Fruit fly (Drosophila melanogaster): ENCODE data around the gene D2hgdh.

The D2hgdh gene

dm6 chrX:2158668-2159163 lies 17.4 kb downstream of the D2hgdh start, which contains the start of gene wapl (continued):
- TF ChIP-seq bab2 (GFP tag; optimal IDR thresholded peaks at IDR 0.05) (no peak), Ada2b (GFP tag; IDR thresholded peaks at IDR 0.05) (no peak), Med (GFP tag) (peak; percentile 92), tx (GFP tag; optimal IDR thresholded peaks at IDR 0.05) (no peak), sc (optimal IDR thresholded peaks at IDR 0.05) (no peak), sc (GFP tag; optimal IDR thresholded peaks at IDR 0.05) (no peak), CG30403 (GFP tag; optimal IDR thresholded peaks at IDR 0.05) (peak; percentile 13), ERR (GFP tag; optimal IDR thresholded peaks at IDR 0.05) (peak; percentile 49), CG10321 (GFP tag; IDR thresholded peaks at IDR 0.05) (no peak; the same call in 1 of the 2 replicates), exex (tag; optimal IDR thresholded peaks at IDR 0.05) (no peak), CG14860 (GFP tag; IDR thresholded peaks at IDR 0.05; ENCODE audit: partially characterized antibody) (peak; percentile 87), ems (GFP tag; optimal IDR thresholded peaks at IDR 0.05) (peak; percentile 9), CG34376 (GFP tag; optimal IDR thresholded peaks at IDR 0.05) (no peak), ham (GFP tag; IDR thresholded peaks at IDR 0.05) (no peak), sima (GFP tag; optimal IDR thresholded peaks at IDR 0.05) (no peak), CG13894 (tag; optimal IDR thresholded peaks at IDR 0.05) (peak; percentile 8), CG12942 (GFP tag; optimal IDR thresholded peaks at IDR 0.05) (no peak), NC2β (GFP tag; optimal IDR thresholded peaks at IDR 0.05) (peak; percentile 33), CG10209 (GFP tag; optimal IDR thresholded peaks at IDR 0.05) (no peak), CG11696 (GFP tag; IDR thresholded peaks at IDR 0.05) (no peak), Mad (GFP tag; optimal IDR thresholded peaks at IDR 0.05) (peak; percentile 16), stwl (tag; optimal IDR thresholded peaks at IDR 0.05) (peak; percentile 61), pzg (GFP tag; optimal IDR thresholded peaks at IDR 0.05) (peak; percentile 95), unpg (GFP tag; optimal IDR thresholded peaks at IDR 0.05) (peak; percentile 3), MTF-1 (GFP tag; optimal IDR thresholded peaks at IDR 0.05; ENCODE audit: borderline replicate concordance) (no peak), CG10147 (GFP tag; optimal IDR thresholded peaks at IDR 0.05) (peak; percentile 25), CG4360 (GFP tag; IDR thresholded peaks at IDR 0.05) (peak; percentile 76), CG13775 (GFP tag; optimal IDR thresholded peaks at IDR 0.05) (no peak), nau (GFP tag; optimal IDR thresholded peaks at IDR 0.05) (no peak), CG17802 (tag; optimal IDR thresholded peaks at IDR 0.05) (no peak), CG4707 (GFP tag; optimal IDR thresholded peaks at IDR 0.05) (no peak), Deaf1 (tag; optimal IDR thresholded peaks at IDR 0.05) (peak; percentile 10), Antp (GFP tag; optimal IDR thresholded peaks at IDR 0.05) (peak; percentile 48), CG6791 (GFP tag; IDR thresholded peaks at IDR 0.05; ENCODE audit: partially characterized antibody) (peak; percentile 95), CrebB (tag; optimal IDR thresholded peaks at IDR 0.05) (no peak), CG6272 (GFP tag; IDR thresholded peaks at IDR 0.05) (peak; percentile 33; the same call in 1 of the 2 replicates), CG8290 (GFP tag; optimal IDR thresholded peaks at IDR 0.05) (peak; percentile 12), CG8290 (tag; optimal IDR thresholded peaks at IDR 0.05) (peak in 1 of 2 experiments; percentile 76), sqz (GFP tag; optimal IDR thresholded peaks at IDR 0.05) (no peak), CG15269 (tag; optimal IDR thresholded peaks at IDR 0.05) (no peak), amos (GFP tag; IDR thresholded peaks at IDR 0.05; ENCODE audit: partially characterized antibody) (peak; percentile 97), Sin3A (optimal IDR thresholded peaks at IDR 0.05) (peak; percentile 82), CG4820 (GFP tag; optimal IDR thresholded peaks at IDR 0.05) (no peak), gro (GFP tag; optimal IDR thresholded peaks at IDR 0.05) (peak; percentile 77), Neu2 (GFP tag; optimal IDR thresholded peaks at IDR 0.05; ENCODE audit: borderline replicate concordance) (no peak), Oaz (GFP tag; IDR thresholded peaks at IDR 0.05) (no peak), CG8089 (GFP tag; optimal IDR thresholded peaks at IDR 0.05) (no peak), CG7786 (GFP tag; optimal IDR thresholded peaks at IDR 0.05) (no peak), C15 (GFP tag; IDR thresholded peaks at IDR 0.05) (no peak), Dip2 (GFP tag; IDR thresholded peaks at IDR 0.05) (no peak), zen2 (GFP tag; IDR thresholded peaks at IDR 0.05; ENCODE audit: partially characterized antibody) (peak; percentile 90)
